Worm (Caenorhabditis elegans) whole organism, L1 larva: ENCODE measurements around the gene prx-1.

ENCODE experiments used
- C04F5.9 ChIP-seq: sonication (generic microtip); optimal IDR thresholded peaks from 2 replicates; lab custom pipeline; 2016; ENCODE audit warnings: missing genetic modification characterization, missing compliant biosample characterization
- jun-1 ChIP-seq: fragments of 150-350 bp; optimal IDR thresholded peaks from 2 replicates; lab custom pipeline; 2014; ENCODE audit warnings: missing biosample characterization, missing genetic modification reagents, missing genetic modification characterization
- nhr-237 ChIP-seq: fragments of 150-350 bp; optimal IDR thresholded peaks from 2 replicates; lab custom pipeline; 2014; ENCODE audit warnings: missing biosample characterization, missing genetic modification characterization
- pqm-1 ChIP-seq: sonication (generic microtip); optimal IDR thresholded peaks from 3 replicates; lab custom pipeline; 2017; ENCODE audit warnings: missing biosample characterization, missing genetic modification characterization

DNA sequence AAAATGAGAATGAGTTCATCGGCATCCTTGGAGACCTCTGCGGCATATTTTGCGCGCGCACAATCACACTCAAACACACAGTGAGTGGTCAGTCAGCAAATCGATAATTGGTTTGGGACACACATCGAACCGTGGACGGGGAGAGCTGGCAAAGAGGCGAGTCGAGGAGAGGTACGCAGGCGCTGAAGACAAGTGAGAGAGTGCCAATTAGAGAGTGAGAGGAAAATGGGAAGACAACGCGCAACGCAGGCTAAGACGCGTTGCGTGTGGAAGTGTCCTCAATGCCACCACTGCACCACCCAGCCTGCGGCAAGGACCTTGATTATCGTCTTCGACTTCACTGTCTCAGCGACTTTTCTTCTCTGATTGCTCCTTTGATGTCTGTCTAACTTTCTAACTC lies 16.5 kb upstream of the prx-1 start:
- TF ChIP-seq nhr-237 (tag; lab: Kevin White, UChicago) (no peak), pqm-1 (tag; lab: Kevin White, UChicago) (no peak), C04F5.9 (peak; percentile 16), jun-1 (peak; percentile 38)
